Fruit fly (Drosophila melanogaster): ENCODE results near the gene CG18094.

CG18094 gene

dm6 chr2L:19453381-19453780 lies 36.7 kb upstream of the CG18094 start, which contains the start of gene Top2 (continued):
- no peak for TF ChIP-seq CG1529 (GFP tag; optimal IDR thresholded peaks at IDR 0.05)
- peak; percentile 50 for TF ChIP-seq slbo (GFP tag; IDR thresholded peaks at IDR 0.05)
- no peak for TF ChIP-seq CG14441 (GFP tag; IDR thresholded peaks at IDR 0.05)
- peak; percentile 28 for TF ChIP-seq pum (GFP tag; optimal IDR thresholded peaks at IDR 0.05)
- peak; percentile 30; the same call in 1 of the 2 replicates for TF ChIP-seq E2f1 (GFP tag; IDR thresholded peaks at IDR 0.05)
- TF ChIP-seq CG10274 (GFP tag; optimal IDR thresholded peaks at IDR 0.05), result no peak
- peak; percentile 77 for TF ChIP-seq tna (GFP tag; IDR thresholded peaks at IDR 0.05; ENCODE audit: partially characterized antibody)
- TF ChIP-seq peb (GFP tag; IDR thresholded peaks at IDR 0.05), result no peak
- TF ChIP-seq phol (tag; optimal IDR thresholded peaks at IDR 0.05), result peak; percentile 36
- no peak for TF ChIP-seq ase (GFP tag; IDR thresholded peaks at IDR 0.05)
- peak; percentile 94 for TF ChIP-seq CG14710 (tag; optimal IDR thresholded peaks at IDR 0.05)
- peak; percentile 57 for TF ChIP-seq CG9876 (GFP tag; optimal IDR thresholded peaks at IDR 0.05)
- TF ChIP-seq B-H2 (GFP tag; optimal IDR thresholded peaks at IDR 0.05), result peak; percentile 54
- TF ChIP-seq CG9727 (GFP tag; optimal IDR thresholded peaks at IDR 0.05), result peak; percentile 24
- TF ChIP-seq dpn (GFP tag; optimal IDR thresholded peaks at IDR 0.05), result peak; percentile 50 to 70
- TF ChIP-seq CG11560 (tag; IDR thresholded peaks at IDR 0.05), result peak; percentile 79; the same call in 2 of the 3 replicates
- no peak for TF ChIP-seq CG10959 (GFP tag; IDR thresholded peaks at IDR 0.05)
- TF ChIP-seq pan (optimal IDR thresholded peaks at IDR 0.05), result no peak
- TF ChIP-seq pan (GFP tag; optimal IDR thresholded peaks at IDR 0.05 in 1 of 2, IDR thresholded peaks at IDR 0.05 in 1 of 2), result no peak
- TF ChIP-seq schlank (tag; optimal IDR thresholded peaks at IDR 0.05), result no peak
- TF ChIP-seq CoRest (tag; optimal IDR thresholded peaks at IDR 0.05), result peak; percentile 69
- peak; percentile 82 for TF ChIP-seq HLH4C (GFP tag; IDR thresholded peaks at IDR 0.05; ENCODE audit: partially characterized antibody)
- TF ChIP-seq crol (GFP tag; IDR thresholded peaks at IDR 0.05), result no peak
- no peak for TF ChIP-seq CG3065 (GFP tag; optimal IDR thresholded peaks at IDR 0.05)
- TF ChIP-seq lola (GFP tag; optimal IDR thresholded peaks at IDR 0.05), result no peak
- TF ChIP-seq CG8281 (tag; optimal IDR thresholded peaks at IDR 0.05), result no peak
- no peak for TF ChIP-seq H15 (GFP tag; IDR thresholded peaks at IDR 0.05)
- TF ChIP-seq CG14050 (GFP tag; IDR thresholded peaks at IDR 0.05), result no peak
- peak; percentile 55 for TF ChIP-seq pho (GFP tag; optimal IDR thresholded peaks at IDR 0.05)
- TF ChIP-seq cas (GFP tag; IDR thresholded peaks at IDR 0.05), result no peak
- no peak for TF ChIP-seq CG6272 (GFP tag; IDR thresholded peaks at IDR 0.05)
- no peak for TF ChIP-seq en (GFP tag; optimal IDR thresholded peaks at IDR 0.05)
- peak; percentile 80 for TF ChIP-seq ato (GFP tag; IDR thresholded peaks at IDR 0.05; ENCODE audit: partially characterized antibody)
- TF ChIP-seq dati (GFP tag; IDR thresholded peaks at IDR 0.05), result no peak
- no peak for TF ChIP-seq CG18011 (GFP tag; optimal IDR thresholded peaks at IDR 0.05)
- TF ChIP-seq CG3995 (GFP tag; optimal IDR thresholded peaks at IDR 0.05), result peak; percentile 100
- TF ChIP-seq nerfin-1 (tag; optimal IDR thresholded peaks at IDR 0.05), result no peak
- TF ChIP-seq Bgb (GFP tag; IDR thresholded peaks at IDR 0.05; ENCODE audit: partially characterized antibody), result peak; percentile 91
- no peak for TF ChIP-seq CG12104 (GFP tag; optimal IDR thresholded peaks at IDR 0.05)
- TF ChIP-seq sna (GFP tag; IDR thresholded peaks at IDR 0.05; ENCODE audit: partially characterized antibody), result peak; percentile 44
- peak; percentile 78 for TF ChIP-seq sens (GFP tag)
- TF ChIP-seq ash1 (GFP tag; optimal IDR thresholded peaks at IDR 0.05), result no peak
- peak; percentile 46; the same call in 1 of the 2 replicates for TF ChIP-seq CG9215 (GFP tag; IDR thresholded peaks at IDR 0.05)
- TF ChIP-seq cato (GFP tag; optimal IDR thresholded peaks at IDR 0.05; ENCODE audit: borderline replicate concordance), result no peak
- TF ChIP-seq croc (GFP tag; conservative IDR thresholded peaks at IDR 0.05), result no peak
- TF ChIP-seq Dref (GFP tag; IDR thresholded peaks at IDR 0.05), result peak; percentile 98
- TF ChIP-seq hth (optimal IDR thresholded peaks at IDR 0.05), result no peak
- TF ChIP-seq dmrt11E (tag; optimal IDR thresholded peaks at IDR 0.05), result peak; percentile 8
- TF ChIP-seq CG30431 (GFP tag; optimal IDR thresholded peaks at IDR 0.05), result no peak
- TF ChIP-seq Nf-YB (GFP tag; optimal IDR thresholded peaks at IDR 0.05), result peak; percentile 2
- TF ChIP-seq CG12299 (tag; optimal IDR thresholded peaks at IDR 0.05), result no peak
- no peak for TF ChIP-seq CG10543 (GFP tag; optimal IDR thresholded peaks at IDR 0.05)
